Worm (Caenorhabditis elegans) whole organism, young adult: Measurements from ENCODE around the gene F43E2.1.
A peak's percentile ranks its signal among the peaks of the same experiment; 100 is the strongest.

Source experiments
- B0019.2 ChIP-seq: fragments of 200-800 bp; sonication (Bioruptor generic); conservative IDR thresholded peaks from 2 replicates; pipeline ENCODE4 v1.3.6; 2022; ENCODE audit warnings: missing genetic modification reagents, missing genetic modification characterization, missing compliant biosample characterization
- F37B4.10 ChIP-seq: fragments of 200-800 bp; sonication (Bioruptor generic); IDR thresholded peaks from 2 replicates; pipeline ENCODE4 v1.3.6; 2022; ENCODE audit warnings: missing genetic modification characterization, missing compliant biosample characterization
- F39B2.1 ChIP-seq: fragments of 200-800 bp; sonication (Bioruptor generic); IDR thresholded peaks from 2 replicates; pipeline ENCODE4 v1.3.6; 2022; ENCODE audit warnings: missing genetic modification reagents, missing genetic modification characterization, missing compliant biosample characterization
- F57C9.4 ChIP-seq: sonication (generic microtip); optimal IDR thresholded peaks from 2 replicates; lab custom pipeline; 2017; ENCODE audit warnings: mild to moderate bottlenecking, missing genetic modification characterization, missing compliant biosample characterization
- T26A5.8 ChIP-seq: sonication (generic microtip); optimal IDR thresholded peaks from 2 replicates; lab custom pipeline; 2016; ENCODE audit warnings: missing genetic modification characterization, missing compliant biosample characterization
- Y53G8AR.9 ChIP-seq: fragments of 200-800 bp; sonication (Bioruptor generic); conservative IDR thresholded peaks from 2 replicates; pipeline ENCODE4 v1.3.6; 2022; ENCODE audit warnings: missing genetic modification reagents, missing genetic modification characterization, missing compliant biosample characterization
- Y67H2A.10 ChIP-seq: fragments of 200-800 bp; sonication (Bioruptor generic); conservative IDR thresholded peaks from 2 replicates; pipeline ENCODE4 v1.3.6; 2022; ENCODE audit warnings: missing genetic modification reagents, missing genetic modification characterization, missing compliant biosample characterization
- akir-1 ChIP-seq: fragments of 200-800 bp; sonication (Bioruptor generic); optimal IDR thresholded peaks from 2 replicates; lab custom pipeline; 2018; ENCODE audit warnings: mild to moderate bottlenecking, missing genetic modification characterization, moderate library complexity, missing compliant biosample characterization
- attf-3 ChIP-seq: fragments of 200-800 bp; sonication (Bioruptor generic); conservative IDR thresholded peaks from 2 replicates; pipeline ENCODE4 v1.3.6; 2022; ENCODE audit warnings: missing genetic modification reagents, missing genetic modification characterization, missing compliant biosample characterization
- bed-1 ChIP-seq: fragments of 200-800 bp; sonication (Bioruptor generic); IDR thresholded peaks from 2 replicates; pipeline ENCODE4 v1.3.6; 2022; ENCODE audit warnings: missing genetic modification reagents, missing genetic modification characterization, missing compliant biosample characterization
- ccch-3 ChIP-seq: fragments of 200-800 bp; sonication (Bioruptor generic); optimal IDR thresholded peaks from 2 replicates; lab custom pipeline; 2018; ENCODE audit warnings: mild to moderate bottlenecking, missing genetic modification characterization, missing compliant biosample characterization
- cebp-1 ChIP-seq, 2 experiments: fragments of 200-800 bp in 1 of 2; sonication (Bioruptor generic) in 1 of 2; sonication (generic microtip) in 1 of 2; IDR thresholded peaks in 1 of 2; optimal IDR thresholded peaks in 1 of 2; 2 replicates each; pipeline versions ENCODE4 v1.3.6 to Lab custom; 2017 to 2022; ENCODE audit warnings: missing compliant biosample characterization in 2 of 2, missing genetic modification characterization in 2 of 2, mild to moderate bottlenecking in 1 of 2, missing genetic modification reagents in 1 of 2, moderate library complexity in 1 of 2
- ceh-100 ChIP-seq: fragments of 200-800 bp; sonication (Bioruptor generic); IDR thresholded peaks from 2 replicates; pipeline ENCODE4 v1.3.6; 2022; ENCODE audit warnings: missing genetic modification reagents, missing genetic modification characterization, missing compliant biosample characterization
- ceh-58 ChIP-seq: fragments of 200-800 bp; sonication (Bioruptor generic); IDR thresholded peaks from 2 replicates; pipeline ENCODE4 v1.3.6; 2022; ENCODE audit warnings: missing genetic modification characterization, missing compliant biosample characterization
- die-1 ChIP-seq: sonication (generic microtip); optimal IDR thresholded peaks from 2 replicates; lab custom pipeline; 2016; ENCODE audit warnings: missing genotype, mild to moderate bottlenecking, missing genetic modification characterization, missing compliant biosample characterization
- efl-1 ChIP-seq: fragments of 150-350 bp; optimal IDR thresholded peaks from 2 replicates; lab custom pipeline; 2014; ENCODE audit warnings: missing biosample characterization, missing genetic modification reagents, missing genetic modification characterization
- him-1 ChIP-seq: sonication (generic microtip); optimal IDR thresholded peaks from 2 replicates; lab custom pipeline; 2016; ENCODE audit warnings: missing genotype, missing genetic modification reagents, missing genetic modification characterization, missing compliant biosample characterization
- hmg-1.2 ChIP-seq: fragments of 200-800 bp; sonication (Bioruptor generic); IDR thresholded peaks from 2 replicates; pipeline ENCODE4 v1.3.6; 2022; ENCODE audit warnings: missing genetic modification reagents, missing genetic modification characterization, missing compliant biosample characterization
- lin-26 ChIP-seq: fragments of 200-800 bp; sonication (Bioruptor generic); IDR thresholded peaks from 2 replicates; pipeline ENCODE4 v1.3.6; 2022; ENCODE audit warnings: missing genetic modification reagents, missing genetic modification characterization, missing compliant biosample characterization
- lin-35 ChIP-seq, 3 experiments: fragments of 150-350 bp in 2 of 3; sonication (generic microtip) in 1 of 3; optimal IDR thresholded peaks; 2 replicates each; lab custom pipeline; 2014 to 2018; ENCODE audit warnings: missing biosample characterization in 3 of 3, missing genetic modification characterization in 3 of 3, missing genetic modification reagents in 3 of 3
- lir-1 ChIP-seq: fragments of 200-800 bp; sonication (Bioruptor generic); conservative IDR thresholded peaks from 2 replicates; pipeline ENCODE4 v1.3.6; 2022; ENCODE audit warnings: missing genetic modification reagents, missing genetic modification characterization, missing compliant biosample characterization
- lsl-1 ChIP-seq: fragments of 200-800 bp; sonication (Bioruptor generic); optimal IDR thresholded peaks from 2 replicates; lab custom pipeline; 2018; ENCODE audit warnings: mild to moderate bottlenecking, missing genetic modification characterization, moderate library complexity, missing compliant biosample characterization
- madf-6 ChIP-seq: fragments of 200-800 bp; sonication (Bioruptor generic); IDR thresholded peaks from 2 replicates; pipeline ENCODE4 v1.3.6; 2022; ENCODE audit warnings: missing genetic modification reagents, missing genetic modification characterization, missing compliant biosample characterization
- madf-8 ChIP-seq: fragments of 200-800 bp; sonication (Bioruptor generic); conservative IDR thresholded peaks from 2 replicates; pipeline ENCODE4 v1.3.6; 2022; ENCODE audit warnings: missing genetic modification reagents, missing genetic modification characterization, missing compliant biosample characterization
- nfya-2 ChIP-seq: fragments of 200-800 bp; sonication (Bioruptor generic); IDR thresholded peaks from 2 replicates; pipeline ENCODE4 v1.3.6; 2022; ENCODE audit warnings: missing genetic modification reagents, missing genetic modification characterization, missing compliant biosample characterization
- nhr-27 ChIP-seq: fragments of 200-800 bp; sonication (Bioruptor generic); optimal IDR thresholded peaks from 2 replicates; lab custom pipeline; 2018; ENCODE audit warnings: mild to moderate bottlenecking, missing genetic modification characterization, moderate library complexity, missing compliant biosample characterization
- rcor-1 ChIP-seq: fragments of 200-800 bp; sonication (Bioruptor generic); IDR thresholded peaks from 2 replicates; pipeline ENCODE4 v1.3.6; 2022; ENCODE audit warnings: missing genetic modification reagents, missing genetic modification characterization, missing compliant biosample characterization
- sdz-38 ChIP-seq: sonication (generic microtip); optimal IDR thresholded peaks from 2 replicates; lab custom pipeline; 2016; ENCODE audit warnings: missing genotype, missing genetic modification characterization, missing compliant biosample characterization
- snpc-1.3 ChIP-seq: sonication (generic microtip); optimal IDR thresholded peaks from 2 replicates; lab custom pipeline; 2017; ENCODE audit warnings: missing genetic modification characterization, mild to moderate bottlenecking, missing compliant biosample characterization, antibody characterized with exemption, moderate library complexity, missing genotype, missing genetic modification reagents; ENCODE audit not compliant: insufficient read depth
- snpc-3.4 ChIP-seq: sonication (generic microtip); optimal IDR thresholded peaks from 2 replicates; lab custom pipeline; 2017; ENCODE audit warnings: missing genetic modification characterization, mild to moderate bottlenecking, missing compliant biosample characterization, antibody characterized with exemption, moderate library complexity, missing genotype, missing genetic modification reagents
- snpc-4 ChIP-seq, 5 experiments: fragments of 150-350 bp in 1 of 5; sonication (generic microtip) in 4 of 5; optimal IDR thresholded peaks; 2 replicates each; lab custom pipeline; 2014 to 2018; ENCODE audit warnings: missing genetic modification characterization in 5 of 5, missing biosample characterization in 3 of 5, antibody characterized with exemption in 2 of 5, mild to moderate bottlenecking in 2 of 5, missing compliant biosample characterization in 2 of 5, missing genotype in 2 of 5, moderate library complexity in 2 of 5, missing genetic modification reagents in 1 of 5
- unc-130 ChIP-seq: sonication (generic microtip); optimal IDR thresholded peaks from 2 replicates; lab custom pipeline; 2016; ENCODE audit warnings: missing genetic modification reagents, missing genetic modification characterization, missing compliant biosample characterization
- unc-62 ChIP-seq: fragments of 150-350 bp; optimal IDR thresholded peaks from 2 replicates; lab custom pipeline; 2014; ENCODE audit warnings: missing biosample characterization, missing genetic modification reagents, missing genetic modification characterization
- xnd-1 ChIP-seq: sonication (generic microtip); optimal IDR thresholded peaks from 2 replicates; lab custom pipeline; 2016; ENCODE audit warnings: missing genotype, missing genetic modification reagents, missing genetic modification characterization, missing compliant biosample characterization
- ztf-25 ChIP-seq: fragments of 200-800 bp; sonication (Bioruptor generic); IDR thresholded peaks from 2 replicates; pipeline ENCODE4 v1.3.6; 2022; ENCODE audit warnings: missing genetic modification reagents, missing genetic modification characterization, missing compliant biosample characterization

The F43E2.1 gene

DNA sequence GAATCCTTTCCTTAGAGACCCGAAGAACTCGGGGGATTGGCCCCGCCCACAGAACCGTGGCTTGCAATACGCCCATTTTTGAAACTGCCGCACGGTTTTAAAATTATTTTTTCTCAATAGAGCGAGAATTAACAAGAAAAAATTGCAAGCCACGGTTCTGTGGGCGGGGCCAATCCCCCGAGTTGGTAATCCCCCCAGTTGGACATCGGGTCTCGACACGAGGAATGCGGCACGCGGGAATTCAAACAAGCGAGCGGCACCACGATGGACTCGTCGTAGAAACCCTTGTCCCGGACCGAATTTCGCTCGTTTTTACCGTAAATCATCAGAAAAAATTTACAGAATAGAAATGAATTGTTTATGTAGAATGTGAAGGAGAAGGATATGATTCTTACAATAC, 22.1 kb upstream of the F43E2.1 start (continued):
- TF ChIP-seq unc-62 (GFP tag; lab: Kevin White, UChicago) (no peak), lin-35 (GFP tag; optimal IDR thresholded peaks at IDR 0.05; lab: Kevin White, UChicago) (no peak), snpc-1.3 (no peak), F57C9.4 (tag; lab: Kevin White, UChicago) (no peak), lir-1 (GFP tag; lab: Robert Waterston, UW) (no peak), unc-130 (GFP tag; lab: Kevin White, UChicago) (peak; percentile 42), T26A5.8 (no peak), ztf-25 (GFP tag; lab: Robert Waterston, UW) (no peak), sdz-38 (no peak), nhr-27 (tag; lab: Kevin White, UChicago) (no peak)

DNA sequence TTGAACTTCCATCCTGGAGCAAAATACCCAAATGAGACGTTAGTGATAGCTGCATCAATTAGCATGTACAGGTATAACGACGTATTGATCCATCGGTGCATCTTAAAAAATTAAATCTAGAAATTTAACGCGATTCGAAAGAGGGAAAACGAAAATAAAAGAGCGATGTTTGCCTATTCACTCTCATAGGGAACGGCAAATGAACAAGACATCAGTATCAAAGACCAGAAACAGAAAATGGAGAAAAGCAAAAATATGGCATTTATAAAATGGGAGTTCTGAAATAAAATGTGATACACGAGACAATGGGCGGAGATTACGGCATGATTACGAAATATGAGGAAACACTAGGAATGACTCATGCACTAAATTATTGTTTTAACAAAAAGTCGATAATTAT, 18.8 kb upstream of the F43E2.1 start, which contains the start of gene haf-2:
TSS of gene haf-2 (minus strand) at position 101 of the 400 bp plus-strand sequence.
- no peak for TF ChIP-seq F39B2.1 (GFP tag; lab: Robert Waterston, UW)
- TF ChIP-seq cebp-1 (GFP tag; IDR thresholded peaks at IDR 0.05; lab: Robert Waterston, UW) = no peak
- peak; percentile 87 for TF ChIP-seq cebp-1 (tag; optimal IDR thresholded peaks at IDR 0.05; lab: Kevin White, UChicago)
- no peak for TF ChIP-seq him-1

DNA sequence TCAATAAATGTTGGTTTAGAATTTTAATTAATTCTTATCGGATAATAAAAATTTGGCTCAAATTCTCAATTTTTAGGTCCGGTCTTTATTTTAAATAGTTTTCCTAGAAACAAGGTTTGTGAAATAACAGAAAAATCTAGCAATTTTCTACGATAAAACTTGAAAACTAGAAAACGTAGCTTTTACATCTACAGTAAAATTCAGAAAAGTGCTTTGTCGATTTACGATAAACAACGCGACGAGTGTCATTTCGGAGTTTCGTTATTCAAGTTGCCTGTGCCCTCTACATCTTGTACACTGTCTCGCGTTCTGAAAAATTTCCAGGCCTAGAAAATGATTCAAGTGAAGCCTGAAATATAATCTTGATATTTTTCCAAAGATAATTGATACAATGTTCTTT, 18.3 kb upstream of the F43E2.1 start:
- TF ChIP-seq akir-1 (GFP tag; lab: Kevin White, UChicago) (no peak), ceh-58 (no peak), snpc-4 (GFP tag; optimal IDR thresholded peaks at IDR 0.05; lab: Kevin White, UChicago) (no peak), snpc-4 (tag; optimal IDR thresholded peaks at IDR 0.05; lab: Kevin White, UChicago) (peak in 1 of 4 experiments; percentile 21), efl-1 (GFP tag; lab: Kevin White, UChicago) (peak; percentile 17), rcor-1 (GFP tag; lab: Robert Waterston, UW) (peak; percentile 57), madf-6 (peak; percentile 93), him-1 (peak; percentile 42), xnd-1 (tag; lab: Kevin White, UChicago) (peak; percentile 69), attf-3 (GFP tag; lab: Robert Waterston, UW) (peak; percentile 94), lsl-1 (GFP tag; lab: Kevin White, UChicago) (peak; percentile 12), Y67H2A.10 (GFP tag; lab: Robert Waterston, UW) (no peak), hmg-1.2 (GFP tag; lab: Robert Waterston, UW) (peak; percentile 92), madf-8 (peak; percentile 83), die-1 (tag; lab: Kevin White, UChicago) (no peak), B0019.2 (GFP tag; lab: Robert Waterston, UW) (peak; percentile 32; the same call in 1 of the 2 replicates), nfya-2 (no peak), snpc-3.4 (tag; lab: Kevin White, UChicago) (peak; percentile 30)

DNA sequence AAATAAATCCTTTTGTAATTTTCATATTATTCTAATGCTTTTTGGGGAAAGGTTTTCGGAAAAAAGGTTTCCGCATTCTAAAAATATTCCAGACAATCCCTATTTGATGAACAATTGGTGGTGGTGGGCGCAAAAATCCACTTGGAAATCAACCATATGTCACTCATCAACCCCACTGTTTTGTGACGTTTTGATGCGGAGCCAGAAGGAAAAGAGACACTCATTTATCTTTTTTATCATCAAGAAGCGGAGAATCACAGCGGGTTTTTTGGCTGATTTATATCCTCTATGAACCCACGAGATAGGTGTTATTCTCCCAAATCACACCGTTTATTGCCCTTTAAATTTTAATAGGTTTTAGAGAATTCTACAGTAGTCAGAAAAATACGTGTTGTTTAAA, 17.9 kb upstream of the F43E2.1 start:
- TF ChIP-seq lin-26 (GFP tag; lab: Robert Waterston, UW) (no peak), Y53G8AR.9 (GFP tag; lab: Robert Waterston, UW) (no peak), cebp-1 (GFP tag; IDR thresholded peaks at IDR 0.05; lab: Robert Waterston, UW) (no peak), cebp-1 (tag; optimal IDR thresholded peaks at IDR 0.05; lab: Kevin White, UChicago) (no peak), ccch-3 (GFP tag; lab: Kevin White, UChicago) (no peak), unc-130 (GFP tag; lab: Kevin White, UChicago) (no peak), F37B4.10 (no peak), ceh-100 (GFP tag; lab: Robert Waterston, UW) (no peak), bed-1 (no peak)
